Worm (Caenorhabditis elegans): ENCODE data around the gene F43H9.4.

ce11 chrV:8072047-8072446 lies 45.5 kb downstream of the F43H9.4 start, which contains the start of gene str-144:
- TF ChIP-seq sem-2 (GFP tag; optimal IDR thresholded peaks at IDR 0.05), result no peak
- no peak for TF ChIP-seq lsy-2 (tag; optimal IDR thresholded peaks at IDR 0.05)
- no peak for TF ChIP-seq ztf-11 (tag; optimal IDR thresholded peaks at IDR 0.05)
- TF ChIP-seq drap-1 (GFP tag; optimal IDR thresholded peaks at IDR 0.05), result no peak
- no peak for TF ChIP-seq elt-1 (tag; optimal IDR thresholded peaks at IDR 0.05; ENCODE audit: borderline replicate concordance, insufficient read depth)
- no peak for TF ChIP-seq zip-8 (tag; optimal IDR thresholded peaks at IDR 0.05)
- no peak for TF ChIP-seq elt-3 (tag; optimal IDR thresholded peaks at IDR 0.05)
- TF ChIP-seq nhr-237 (tag; optimal IDR thresholded peaks at IDR 0.05), result no peak
- TF ChIP-seq snpc-4 (tag; optimal IDR thresholded peaks at IDR 0.05), result no peak
- no peak for TF ChIP-seq unc-39 (tag; optimal IDR thresholded peaks at IDR 0.05)
- no peak for TF ChIP-seq sptf-1 (tag; optimal IDR thresholded peaks at IDR 0.05)
- TF ChIP-seq mls-2 (tag; optimal IDR thresholded peaks at IDR 0.05), result no peak
- no peak for TF ChIP-seq cnd-1 (tag; optimal IDR thresholded peaks at IDR 0.05)
